Fruit fly (Drosophila melanogaster) Kc167 (cell line): ENCODE results near the gene CG31013.

Experiments used
- Myc ChIP-seq: fragments of >200 bp; optimal IDR thresholded peaks from 2 replicates; lab custom pipeline; 2017; ENCODE audit warnings: missing external identifiers
- Sin3A ChIP-seq: fragments of >200 bp; optimal IDR thresholded peaks from 2 replicates; lab custom pipeline; 2018; ENCODE audit warnings: missing external identifiers
- h ChIP-seq: fragments of >200 bp; optimal IDR thresholded peaks from 3 replicates; lab custom pipeline; 2018; ENCODE audit warnings: missing external identifiers
- insv ChIP-seq: fragments of >200 bp; optimal IDR thresholded peaks from 3 replicates; lab custom pipeline; 2018; ENCODE audit warnings: missing external identifiers
- psq ChIP-seq: fragments of >200 bp; optimal IDR thresholded peaks from 2 replicates; lab custom pipeline; 2017; ENCODE audit warnings: missing external identifiers
- ttk ChIP-seq: sonication (Bioruptor generic); optimal IDR thresholded peaks from 2 replicates; lab custom pipeline; 2017; ENCODE audit warnings: missing external identifiers

Gene CG31013

DNA sequence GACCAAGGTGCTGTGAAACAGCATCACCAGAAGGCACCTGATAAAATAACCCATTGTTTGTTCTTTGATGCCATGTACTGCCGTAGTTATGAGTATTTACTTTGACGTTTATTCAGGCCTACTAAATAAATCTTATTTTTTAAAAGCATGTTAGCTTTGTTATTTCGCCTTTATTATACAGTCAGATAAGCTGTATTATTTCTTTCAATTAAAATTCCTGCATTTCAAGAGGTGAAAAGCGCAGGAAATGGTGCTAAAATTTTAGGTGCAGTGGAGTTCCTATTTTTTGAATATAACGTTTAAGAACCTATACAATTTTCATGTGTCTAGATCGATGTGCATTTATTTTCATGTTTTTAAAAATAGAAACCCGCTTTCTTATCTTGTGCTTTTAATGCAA lies at the start of gene CG31013:
Gene CG31013, minus strand, starts transcription at position 101 of the 400 bp plus-strand sequence.
- TF ChIP-seq Sin3A (no peak), h (lab: Kevin White, UChicago) (no peak), insv (lab: Kevin White, UChicago) (no peak), Myc (lab: Kevin White, UChicago) (no peak), ttk (no peak), psq (no peak)

dm6 chr3R:30695398-30695797 lies 49.7 kb upstream of the CG31013 start, which contains the start of gene CG12069:
TSS of gene CG12069 (minus strand) at chr3R:30695498.
- TF ChIP-seq ttk (no peak), h (lab: Kevin White, UChicago) (no peak), Sin3A (no peak), insv (lab: Kevin White, UChicago) (no peak), psq (no peak), Myc (lab: Kevin White, UChicago) (no peak)

DNA sequence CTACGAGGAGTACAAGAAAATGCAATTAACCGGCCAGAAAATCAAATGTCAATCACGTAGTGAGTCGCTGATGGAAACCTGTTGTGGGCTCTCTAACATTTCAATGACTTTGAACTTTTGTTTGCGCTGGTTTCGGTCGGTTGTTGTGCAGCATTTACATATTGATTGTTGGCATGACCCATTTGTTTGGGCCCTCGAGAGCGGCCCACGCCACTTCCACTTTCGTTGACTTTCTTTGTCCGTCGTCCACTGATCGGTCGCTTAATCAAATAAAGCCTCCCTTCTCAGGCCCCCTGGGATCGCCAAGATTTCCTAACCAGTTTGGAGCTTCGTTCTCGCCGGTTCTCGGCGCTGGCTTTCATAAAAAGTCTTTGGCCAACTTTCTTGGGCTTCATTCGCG lies 44.6 kb upstream of the CG31013 start, which contains the start of gene Spn100A:
Gene Spn100A, plus strand, starts transcription at position 392 of the 400 bp plus-strand sequence.
- TF ChIP-seq h (lab: Kevin White, UChicago) (no peak), Sin3A (no peak), Myc (lab: Kevin White, UChicago) (no peak), ttk (no peak), insv (lab: Kevin White, UChicago) (no peak), psq (no peak)

dm6 chr3R:30689653-30690052 lies 44.0 kb upstream of the CG31013 start:
- no peak for TF ChIP-seq insv (lab: Kevin White, UChicago)
- TF ChIP-seq Sin3A: no peak
- no peak for TF ChIP-seq h (lab: Kevin White, UChicago)
- no peak for TF ChIP-seq Myc (lab: Kevin White, UChicago)
- TF ChIP-seq ttk: no peak
- no peak for TF ChIP-seq psq

DNA sequence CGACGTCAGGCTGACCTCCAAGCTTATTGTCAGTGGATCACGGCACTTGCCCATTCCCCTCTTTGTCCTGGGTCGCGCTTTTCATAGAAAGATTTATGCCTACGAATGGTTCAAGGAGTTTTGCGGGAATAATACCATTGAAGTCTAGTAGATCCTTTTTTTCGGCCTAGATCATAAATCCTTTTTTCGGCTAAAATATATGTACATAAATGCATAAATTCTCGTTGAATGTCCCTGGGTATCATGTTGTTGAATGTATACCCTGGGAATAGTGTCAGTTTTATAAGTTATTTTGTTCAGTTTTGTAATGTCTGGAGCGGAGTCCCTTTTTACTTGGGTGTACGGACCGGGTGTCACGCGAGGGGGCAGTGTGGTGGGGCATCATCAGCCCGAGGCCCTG lies 4.0 kb upstream of the CG31013 start, which contains the start of gene CG34433:
Gene CG34433, plus strand, starts transcription at position 301 of the 400 bp plus-strand sequence.
- no peak for TF ChIP-seq psq
- no peak for TF ChIP-seq insv (lab: Kevin White, UChicago)
- no peak for TF ChIP-seq Sin3A
- no peak for TF ChIP-seq ttk

DNA sequence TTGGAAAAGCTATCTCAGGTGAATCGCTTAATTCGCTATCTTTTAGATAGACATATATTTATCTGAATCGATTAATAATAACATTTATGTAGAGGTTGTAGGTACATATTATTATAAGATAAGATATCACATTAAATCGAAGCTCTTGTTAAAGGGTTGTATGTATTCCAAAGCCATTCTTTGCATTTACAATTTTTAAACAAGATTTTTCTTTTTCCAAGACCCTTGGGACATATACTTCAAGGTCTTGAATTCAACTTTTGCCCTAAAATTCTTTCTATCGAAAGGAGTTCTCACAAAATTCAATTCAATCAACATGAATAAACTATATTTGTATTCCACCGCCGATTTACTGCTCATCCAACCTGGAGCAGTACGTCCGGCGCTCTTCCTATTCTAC lies 3.2 kb upstream of the CG31013 start, which contains the start of gene CG34432:
Gene CG34432, plus strand, starts transcription at position 301 of the 400 bp plus-strand sequence.
- TF ChIP-seq insv (lab: Kevin White, UChicago): no peak
- no peak for TF ChIP-seq h (lab: Kevin White, UChicago)
- no peak for TF ChIP-seq ttk
- TF ChIP-seq psq: no peak
- no peak for TF ChIP-seq Myc (lab: Kevin White, UChicago)
- TF ChIP-seq Sin3A: no peak

DNA sequence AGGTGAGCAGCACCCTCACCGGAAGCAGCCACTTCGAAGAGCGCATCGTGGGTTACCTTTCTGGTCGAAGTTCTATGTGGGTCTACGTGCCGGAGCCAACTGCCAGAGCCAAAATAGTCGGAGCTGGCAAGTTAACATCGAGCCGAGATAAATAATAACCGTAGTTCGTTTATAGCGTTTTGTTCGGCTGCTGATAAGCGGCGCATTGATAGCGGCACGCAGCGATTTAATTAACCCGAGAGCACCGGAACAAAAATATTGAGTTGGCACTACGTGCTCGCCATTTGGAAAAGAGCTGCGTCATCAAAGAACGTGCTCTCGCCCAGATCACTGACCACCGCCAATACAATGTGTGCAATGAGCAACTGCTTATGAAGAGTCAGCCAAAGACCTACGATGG lies 2.8 kb upstream of the CG31013 start, which contains the start of gene PH4alphaPV:
Gene PH4alphaPV, minus strand, starts transcription at position 101 of the 400 bp plus-strand sequence.
- TF ChIP-seq ttk (no peak), h (lab: Kevin White, UChicago) (no peak), Myc (lab: Kevin White, UChicago) (no peak), insv (lab: Kevin White, UChicago) (no peak), psq (no peak), Sin3A (no peak)

DNA sequence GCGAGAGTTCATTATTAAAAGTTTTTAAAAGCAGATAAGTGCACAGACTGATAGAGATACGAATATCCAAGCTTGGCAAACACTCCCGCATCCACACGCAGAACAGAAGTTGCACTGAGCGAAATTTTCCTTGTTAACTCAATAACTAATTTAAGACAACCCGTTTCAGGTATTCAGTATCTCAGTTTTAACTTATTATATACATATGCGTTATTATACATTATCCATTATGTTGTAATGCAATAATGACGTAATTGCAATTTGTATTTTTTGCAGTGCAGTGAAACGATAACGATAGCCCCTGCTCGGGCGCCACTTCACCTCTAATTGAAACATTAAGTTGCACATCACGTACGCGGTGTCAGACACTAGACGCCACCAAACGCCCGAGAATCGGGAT lies 2.4 kb downstream of the CG31013 start:
- TF ChIP-seq psq (no peak), Sin3A (no peak), h (lab: Kevin White, UChicago) (no peak), insv (lab: Kevin White, UChicago) (no peak), ttk (no peak), Myc (lab: Kevin White, UChicago) (no peak)

DNA sequence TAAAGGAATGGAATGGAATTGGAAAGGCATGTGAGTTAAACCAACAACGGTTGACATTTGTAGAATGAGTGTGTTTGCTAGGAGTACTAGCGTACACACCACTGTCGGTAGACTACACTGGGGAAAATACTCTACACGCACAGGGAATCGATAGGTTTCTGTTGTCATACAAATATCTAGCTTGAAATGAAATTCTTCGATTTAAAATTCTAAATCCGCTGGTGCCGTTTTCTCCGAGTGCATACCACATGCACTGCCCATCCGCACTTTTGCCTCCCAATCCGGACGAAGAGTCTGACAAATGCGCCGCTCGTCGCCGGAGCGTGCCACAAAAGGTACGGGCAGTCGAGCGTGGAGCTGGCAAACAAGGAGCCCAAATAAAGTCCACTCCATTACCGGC lies 16.8 kb downstream of the CG31013 start, which contains the start of gene CG2267:
Gene CG2267, minus strand, starts transcription at position 101 of the 400 bp plus-strand sequence.
- TF ChIP-seq Myc (lab: Kevin White, UChicago): no peak
- no peak for TF ChIP-seq psq
- no peak for TF ChIP-seq ttk
- no peak for TF ChIP-seq Sin3A
- TF ChIP-seq h (lab: Kevin White, UChicago): no peak
- no peak for TF ChIP-seq insv (lab: Kevin White, UChicago)

DNA sequence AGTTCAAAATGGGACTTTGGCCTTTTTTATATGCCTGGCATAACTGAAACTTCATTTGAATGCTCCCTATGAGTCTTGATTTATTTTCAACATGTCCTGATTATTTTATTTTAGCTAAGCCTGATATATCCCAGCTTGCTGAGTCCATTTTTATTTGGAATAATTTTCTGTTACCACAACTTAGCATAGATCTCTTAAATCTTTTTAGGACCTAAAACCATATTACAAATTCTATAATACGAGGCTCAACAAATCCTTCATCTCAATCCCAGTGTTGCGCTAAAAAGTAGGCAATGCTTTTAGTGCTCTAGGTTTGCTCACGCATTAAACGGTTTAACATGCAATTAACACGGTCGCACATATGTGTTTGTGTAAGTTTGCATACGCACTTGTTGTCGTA lies 23.9 kb downstream of the CG31013 start, which contains the start of gene CG44954:
Gene CG44954, minus strand, starts transcription at position 101 of the 400 bp plus-strand sequence.
- TF ChIP-seq Sin3A (no peak), h (lab: Kevin White, UChicago) (no peak), Myc (lab: Kevin White, UChicago) (no peak), psq (no peak), insv (lab: Kevin White, UChicago) (no peak), ttk (no peak)

DNA sequence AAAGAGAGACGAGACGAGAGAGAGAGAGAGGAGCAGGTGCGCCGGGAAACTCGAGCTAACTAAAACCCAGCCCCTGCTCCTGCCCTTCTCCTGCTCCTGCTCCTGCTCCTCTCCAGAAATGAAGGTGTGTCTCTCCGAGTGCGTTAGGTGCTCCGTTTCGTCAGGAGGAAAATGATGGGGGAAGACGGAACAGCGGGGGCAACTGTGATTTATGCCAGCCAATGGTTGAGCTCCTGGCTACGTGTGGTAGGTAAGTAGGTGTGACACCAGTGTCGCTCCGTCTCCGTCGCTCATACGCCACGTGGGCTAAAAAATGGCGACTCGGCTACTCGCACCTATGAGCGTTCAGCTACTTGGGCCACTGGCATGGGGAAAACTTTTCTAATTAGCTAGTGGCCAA lies 28.2 kb downstream of the CG31013 start:
- TF ChIP-seq psq (no peak), insv (lab: Kevin White, UChicago) (no peak), Myc (lab: Kevin White, UChicago) (no peak), Sin3A (no peak), h (lab: Kevin White, UChicago) (no peak), ttk (no peak)

DNA sequence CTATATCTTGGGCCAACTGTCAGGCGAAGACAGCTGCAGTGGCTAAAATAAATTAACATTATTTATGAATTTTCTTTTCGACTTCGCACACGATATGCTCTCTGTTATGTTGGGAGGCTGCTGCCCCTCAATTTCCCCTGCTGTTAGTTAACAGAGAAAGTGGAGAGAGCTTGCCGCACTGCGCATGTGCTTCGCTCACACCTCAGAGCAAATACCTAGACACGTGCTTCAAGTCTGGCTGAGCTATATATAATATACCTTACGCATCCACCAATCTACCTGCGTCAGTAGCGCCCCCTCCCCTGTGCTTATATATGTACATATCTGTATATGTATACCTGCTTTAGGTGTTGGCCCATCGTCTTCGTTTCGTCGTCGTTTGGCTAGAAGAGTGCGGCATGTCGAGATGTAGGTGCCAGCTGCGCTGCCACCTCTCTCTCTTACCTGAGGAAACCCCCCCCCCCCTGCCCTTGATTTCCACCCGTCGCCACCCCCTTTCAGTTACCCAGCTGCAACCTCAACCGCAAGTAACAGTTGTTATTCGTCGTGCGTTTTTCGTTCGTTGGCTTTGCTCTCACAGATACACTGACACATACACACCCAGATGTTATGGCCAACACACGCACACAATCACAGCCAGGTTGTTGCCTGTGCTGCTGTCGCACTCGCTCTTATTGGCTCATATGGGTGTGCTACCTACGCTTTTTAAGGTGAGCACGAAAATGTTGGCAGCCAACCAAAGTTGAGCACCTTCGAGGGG lies 29.4 kb downstream of the CG31013 start:
- no peak for TF ChIP-seq Myc (lab: Kevin White, UChicago)
- no peak for TF ChIP-seq h (lab: Kevin White, UChicago)
- TF ChIP-seq psq: no peak
- no peak for TF ChIP-seq insv (lab: Kevin White, UChicago)
- TF ChIP-seq Sin3A: no peak
- no peak for TF ChIP-seq ttk

dm6 chr3R:30605889-30606288 lies 39.8 kb downstream of the CG31013 start, which contains the start of gene CG31016:
TSS of gene CG31016 (plus strand) at chr3R:30606189.
- TF ChIP-seq psq: no peak
- no peak for TF ChIP-seq Sin3A
- TF ChIP-seq h (lab: Kevin White, UChicago): no peak
- TF ChIP-seq insv (lab: Kevin White, UChicago): no peak
- no peak for TF ChIP-seq ttk
- no peak for TF ChIP-seq Myc (lab: Kevin White, UChicago)
